Fruit fly (Drosophila melanogaster) whole organism, wandering third instar larva: ENCODE measurements around the gene x16.
A peak's percentile ranks its signal among the peaks of the same experiment; 100 is the strongest.

Experiments used
- Abd-B ChIP-seq: fragments of >200 bp; optimal IDR thresholded peaks from 2 replicates; lab custom pipeline; 2017; ENCODE audit warnings: missing biosample characterization, missing genetic modification characterization
- CG32264 ChIP-seq: fragments of 200-800 bp; sonication (Bioruptor generic); optimal IDR thresholded peaks from 2 replicates; lab custom pipeline; 2016; ENCODE audit warnings: missing biosample characterization, missing genetic modification characterization
- CrebA ChIP-seq: fragments of 200-800 bp; sonication (Bioruptor generic); optimal IDR thresholded peaks from 2 replicates; lab custom pipeline; 2016; ENCODE audit warnings: missing biosample characterization, mild to moderate bottlenecking, missing genetic modification characterization, borderline replicate concordance
- Dfd ChIP-seq: fragments of >200 bp; optimal IDR thresholded peaks from 2 replicates; lab custom pipeline; 2017; ENCODE audit warnings: missing biosample characterization, missing genetic modification characterization
- Dif ChIP-seq: fragments of 200-275, 200-300 bp; sonication (Bioruptor generic); optimal IDR thresholded peaks from 2 replicates; lab custom pipeline; 2018; ENCODE audit warnings: missing biosample characterization, missing genetic modification characterization; ENCODE audit not compliant: partially characterized antibody
- HLH106 ChIP-seq: fragments of 200-800 bp; optimal IDR thresholded peaks from 3 replicates; lab custom pipeline; 2019; ENCODE audit warnings: missing biosample characterization, mild to moderate bottlenecking, missing genetic modification characterization, moderate library complexity
- Hr83 ChIP-seq: fragments of 200-300 bp; sonication (Bioruptor generic); optimal IDR thresholded peaks from 2 replicates; lab custom pipeline; 2016; ENCODE audit warnings: missing biosample characterization, mild to moderate bottlenecking, missing genetic modification characterization, moderate library complexity; ENCODE audit not compliant: poor library complexity, severe bottlenecking
- Jra ChIP-seq: sonication (Bioruptor generic); optimal IDR thresholded peaks from 2 replicates; lab custom pipeline; 2016; ENCODE audit warnings: missing biosample characterization, missing genetic modification characterization
- Mio ChIP-seq: sonication (Bioruptor generic); optimal IDR thresholded peaks from 2 replicates; lab custom pipeline; 2016; ENCODE audit warnings: missing biosample characterization, missing genetic modification characterization
- Myc ChIP-seq: fragments of >200 bp; optimal IDR thresholded peaks from 2 replicates; lab custom pipeline; 2017
- N ChIP-seq: fragments of >200 bp; optimal IDR thresholded peaks from 2 replicates; lab custom pipeline; 2018; ENCODE audit warnings: missing biosample characterization, missing external identifiers, missing genetic modification characterization
- OdsH ChIP-seq: fragments of 200-800 bp; sonication (Bioruptor generic); optimal IDR thresholded peaks from 2 replicates; lab custom pipeline; 2016; ENCODE audit warnings: missing biosample characterization, mild to moderate bottlenecking, missing genetic modification characterization
- Rel ChIP-seq, 2 experiments: fragments of 200-800 bp; sonication (Bioruptor generic) in 1 of 2; optimal IDR thresholded peaks; 2 replicates in 1 of 2; 3 replicates in 1 of 2; lab custom pipeline; 2016 to 2019; ENCODE audit warnings: mild to moderate bottlenecking in 2 of 2, missing biosample characterization in 2 of 2, missing genetic modification characterization in 2 of 2, moderate library complexity in 1 of 2
- Sp1 ChIP-seq: fragments of 200-800 bp; sonication (Bioruptor generic); optimal IDR thresholded peaks from 3 replicates; lab custom pipeline; 2019; ENCODE audit warnings: missing biosample characterization, mild to moderate bottlenecking, missing genetic modification characterization, moderate library complexity
- Vsx2 ChIP-seq: fragments of 200-300, 225-300 bp; sonication (Bioruptor generic); optimal IDR thresholded peaks from 2 replicates; lab custom pipeline; 2018; ENCODE audit warnings: missing biosample characterization, missing genetic modification characterization; ENCODE audit not compliant: partially characterized antibody
- br ChIP-seq: fragments of 200-800 bp; sonication (Bioruptor generic); optimal IDR thresholded peaks from 2 replicates; lab custom pipeline; 2016; ENCODE audit warnings: missing biosample characterization, missing genetic modification characterization
- brk ChIP-seq: fragments of 200-800 bp; sonication (Bioruptor generic); optimal IDR thresholded peaks from 2 replicates; lab custom pipeline; 2016; ENCODE audit warnings: missing biosample characterization, mild to moderate bottlenecking, missing genetic modification characterization
- ey ChIP-seq: fragments of 200-800 bp; sonication (Bioruptor generic); optimal IDR thresholded peaks from 2 replicates; lab custom pipeline; 2016; ENCODE audit warnings: missing biosample characterization, missing genetic modification characterization
- foxo ChIP-seq, 2 experiments: fragments of 200-800 bp; sonication (Bioruptor generic); optimal IDR thresholded peaks; 2 replicates in 1 of 2; 3 replicates in 1 of 2; lab custom pipeline; 2016 to 2017; ENCODE audit warnings: missing biosample characterization in 2 of 2, missing genetic modification characterization in 2 of 2
- fru ChIP-seq: fragments of 200-800 bp; sonication (Bioruptor generic); optimal IDR thresholded peaks from 3 replicates; lab custom pipeline; 2016; ENCODE audit warnings: missing biosample characterization, mild to moderate bottlenecking, missing genetic modification characterization
- h ChIP-seq: fragments of 200-800 bp; sonication (Bioruptor generic); optimal IDR thresholded peaks from 3 replicates; lab custom pipeline; 2016; ENCODE audit warnings: missing biosample characterization, mild to moderate bottlenecking, missing genetic modification characterization
- jim ChIP-seq: fragments of 175-275, 200-325 bp; sonication (Bioruptor generic); optimal IDR thresholded peaks from 2 replicates; lab custom pipeline; 2016; ENCODE audit warnings: missing biosample characterization, mild to moderate bottlenecking, missing genetic modification characterization
- lola ChIP-seq: fragments of >200 bp; optimal IDR thresholded peaks from 2 replicates; lab custom pipeline; 2017; ENCODE audit warnings: missing biosample characterization, missing genetic modification characterization
- pan ChIP-seq: fragments of >200 bp; optimal IDR thresholded peaks from 2 replicates; lab custom pipeline; 2017
- psq ChIP-seq: fragments of 200-800 bp; sonication (Bioruptor generic); optimal IDR thresholded peaks from 3 replicates; lab custom pipeline; 2017; ENCODE audit warnings: missing biosample characterization, mild to moderate bottlenecking, missing genetic modification characterization, moderate library complexity
- rgr ChIP-seq: fragments of 200-800 bp; sonication (Bioruptor generic); optimal IDR thresholded peaks from 3 replicates; lab custom pipeline; 2016; ENCODE audit warnings: missing biosample characterization, mild to moderate bottlenecking, missing genetic modification characterization
- sage ChIP-seq: fragments of 200-800 bp; sonication (Bioruptor generic); optimal IDR thresholded peaks from 2 replicates; lab custom pipeline; 2016; ENCODE audit warnings: missing biosample characterization, mild to moderate bottlenecking, missing genetic modification characterization
- sv ChIP-seq: fragments of 200-800 bp; sonication (Bioruptor generic); optimal IDR thresholded peaks from 3 replicates; lab custom pipeline; 2016; ENCODE audit warnings: missing biosample characterization, missing genetic modification characterization
- woc ChIP-seq: sonication (Bioruptor generic); optimal IDR thresholded peaks from 2 replicates; lab custom pipeline; 2016; ENCODE audit warnings: missing biosample characterization, mild to moderate bottlenecking, missing genetic modification characterization

x16 gene

DNA sequence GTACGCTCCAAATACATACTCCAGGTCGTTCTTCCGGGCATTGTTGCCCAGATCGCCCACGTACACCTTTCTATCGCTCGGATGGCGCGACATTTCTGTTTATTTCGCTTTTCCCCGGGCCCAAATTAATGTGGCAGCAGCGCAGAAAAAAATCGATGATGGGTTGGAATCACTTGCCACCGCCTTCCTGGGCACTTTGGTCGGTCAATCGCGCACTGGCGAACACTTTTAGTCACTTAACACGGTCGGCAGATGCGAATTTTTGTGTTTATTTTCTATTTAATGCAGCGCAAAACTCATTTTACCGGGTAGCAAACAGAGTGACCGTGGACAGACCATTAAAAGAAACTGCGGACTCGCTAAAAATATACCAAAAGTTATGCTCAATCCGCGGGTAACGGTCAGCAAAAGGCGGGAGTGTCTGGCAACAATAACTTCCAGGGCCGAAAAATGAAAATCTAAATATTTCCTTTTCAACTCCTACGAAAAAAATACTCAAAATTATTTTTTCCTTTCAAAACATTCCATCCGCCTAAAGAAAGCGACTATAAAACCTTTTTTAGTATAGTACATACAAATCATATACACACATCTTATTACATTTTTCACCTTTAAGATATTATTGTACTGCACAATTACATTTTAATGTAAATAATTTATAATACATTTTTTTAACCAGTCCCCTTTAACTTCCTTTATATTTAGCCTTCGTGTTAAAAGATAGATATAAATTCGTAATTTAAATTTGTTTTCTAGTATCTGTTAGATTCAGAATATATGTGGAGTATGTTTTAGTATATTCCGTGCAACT is at the start of gene x16:
x16 (minus strand) TSS at position 361 of the 811 bp plus-strand sequence.
- TF ChIP-seq Myc (lab: Kevin White, UChicago), result peak; percentile 14
- TF ChIP-seq Dfd (GFP tag; lab: Kevin White, UChicago), result no peak
- peak; percentile 9 for TF ChIP-seq rgr (GFP tag; lab: Kevin White, UChicago)

- TF ChIP-seq rgr (GFP tag; lab: Kevin White, UChicago) (peak; percentile 56), OdsH (GFP tag; lab: Kevin White, UChicago) (peak; percentile 44), Rel (GFP tag; optimal IDR thresholded peaks at IDR 0.05; lab: Kevin White, UChicago) (no peak), Rel (tag; optimal IDR thresholded peaks at IDR 0.05; lab: Kevin White, UChicago) (no peak), CG32264 (GFP tag; lab: Kevin White, UChicago) (peak; percentile 7), h (peak; percentile 76), fru (GFP tag; lab: Kevin White, UChicago) (peak; percentile 53), sv (GFP tag; lab: Kevin White, UChicago) (peak; percentile 13), jim (GFP tag; lab: Kevin White, UChicago) (no peak), CrebA (GFP tag; lab: Kevin White, UChicago) (no peak), foxo (GFP tag; optimal IDR thresholded peaks at IDR 0.05; lab: Kevin White, UChicago) (peak in 1 of 2 experiments; percentile 47), psq (GFP tag; lab: Kevin White, UChicago) (peak; percentile 11), Sp1 (GFP tag; lab: Kevin White, UChicago) (peak; percentile 32), ey (peak; percentile 23), Hr83 (GFP tag; lab: Kevin White, UChicago) (peak; percentile 39), woc (GFP tag; lab: Kevin White, UChicago) (peak; percentile 82)
These were observed 48.1 kb upstream of the x16 start for dm6 chr2L:6968013-6968517.

DNA sequence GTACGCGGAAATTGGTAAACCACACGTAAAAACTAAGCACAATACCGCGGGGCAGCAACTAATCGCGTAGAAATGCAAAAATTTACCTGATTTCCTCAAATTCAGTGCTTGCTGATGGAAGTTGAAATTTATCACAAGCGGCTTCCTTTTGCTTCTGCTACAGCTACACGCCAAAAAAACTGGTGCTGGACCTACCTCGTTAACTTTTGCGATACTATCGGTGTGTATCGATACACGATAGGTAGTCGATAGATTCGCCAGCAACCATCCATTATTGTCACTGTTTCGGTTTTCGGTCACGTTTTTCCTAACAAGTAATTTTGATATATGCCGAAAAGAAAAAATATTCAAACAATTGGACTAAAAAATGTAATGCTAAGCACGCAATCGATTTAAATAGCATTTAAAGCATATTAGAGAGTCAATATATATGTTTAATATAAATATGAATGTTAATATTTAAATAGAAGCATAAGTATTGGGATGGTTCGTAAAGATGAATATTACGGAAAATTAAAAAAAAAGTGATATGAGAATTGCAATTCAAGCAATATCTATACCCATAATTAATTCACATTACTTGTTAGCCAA is 47.5 kb upstream of the x16 start, which contains the start of gene Sumo:
Sumo (minus strand) TSS at position 223 of the 591 bp plus-strand sequence.
- TF ChIP-seq lola (GFP tag; lab: Kevin White, UChicago) (no peak), Mio (GFP tag; lab: Kevin White, UChicago) (no peak), Hr83 (GFP tag; lab: Kevin White, UChicago) (peak; percentile 94), sage (GFP tag; lab: Kevin White, UChicago) (no peak), Rel (GFP tag; optimal IDR thresholded peaks at IDR 0.05; lab: Kevin White, UChicago) (no peak), Rel (tag; optimal IDR thresholded peaks at IDR 0.05; lab: Kevin White, UChicago) (peak; percentile 13), woc (GFP tag; lab: Kevin White, UChicago) (peak; percentile 47), Sp1 (GFP tag; lab: Kevin White, UChicago) (peak; percentile 21), rgr (GFP tag; lab: Kevin White, UChicago) (peak; percentile 22), HLH106 (tag; lab: Kevin White, UChicago) (peak; percentile 11), Jra (GFP tag; lab: Kevin White, UChicago) (peak; percentile 62)

DNA sequence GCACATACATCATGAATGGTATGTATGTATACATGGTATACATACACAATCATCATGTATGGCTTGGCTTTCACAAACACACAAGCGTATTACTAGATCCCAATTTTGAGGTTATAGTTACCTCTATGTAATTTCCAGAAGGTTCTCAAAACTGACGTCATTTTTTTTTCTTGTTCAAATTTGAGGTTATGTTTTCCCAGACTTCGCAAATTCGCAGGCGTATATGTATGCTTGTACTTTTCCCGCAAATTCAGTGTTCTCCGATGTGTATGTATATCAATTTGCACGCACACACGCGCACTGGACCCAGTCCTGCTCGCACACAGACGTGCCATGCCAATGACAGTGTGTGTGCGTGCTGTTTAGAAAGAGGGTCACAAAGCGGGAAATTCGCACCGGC is 46.3 kb upstream of the x16 start:
- no peak for TF ChIP-seq woc (GFP tag; lab: Kevin White, UChicago)
- TF ChIP-seq Mio (GFP tag; lab: Kevin White, UChicago), result no peak
- TF ChIP-seq CrebA (GFP tag; lab: Kevin White, UChicago), result no peak
- TF ChIP-seq lola (GFP tag; lab: Kevin White, UChicago), result no peak
- peak; percentile 17 for TF ChIP-seq Sp1 (GFP tag; lab: Kevin White, UChicago)
- TF ChIP-seq Abd-B, result no peak
- TF ChIP-seq Rel (GFP tag; optimal IDR thresholded peaks at IDR 0.05; lab: Kevin White, UChicago), result no peak
- TF ChIP-seq Rel (tag; optimal IDR thresholded peaks at IDR 0.05; lab: Kevin White, UChicago), result peak; percentile 37
- peak; percentile 3 for TF ChIP-seq HLH106 (tag; lab: Kevin White, UChicago)
- peak; percentile 11 for TF ChIP-seq psq (GFP tag; lab: Kevin White, UChicago)
- peak; percentile 31 for TF ChIP-seq N (GFP tag; lab: Kevin White, UChicago)
- TF ChIP-seq, all 38 proteins: peak for 5

DNA sequence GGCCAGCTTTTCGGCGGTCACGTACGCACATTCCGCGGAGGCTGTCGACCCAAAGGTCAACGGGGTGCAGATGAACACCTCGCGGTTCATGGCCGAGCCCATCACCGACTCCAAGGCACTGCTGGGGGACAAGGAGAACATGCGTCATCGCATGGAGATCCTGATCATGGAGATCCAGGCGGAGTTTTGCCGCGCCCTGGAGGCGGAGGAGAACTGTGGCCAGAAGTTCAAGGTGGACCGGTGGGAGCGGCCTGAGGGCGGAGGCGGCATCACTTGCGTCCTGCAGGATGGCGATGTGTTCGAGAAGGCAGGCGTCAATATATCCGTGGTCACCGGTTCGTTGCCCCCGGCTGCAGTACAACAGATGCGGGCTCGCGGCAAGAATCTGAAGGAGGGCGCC is 44.6 kb upstream of the x16 start:
- TF ChIP-seq br (GFP tag; lab: Kevin White, UChicago) (no peak), rgr (GFP tag; lab: Kevin White, UChicago) (no peak), Vsx2 (GFP tag; lab: Kevin White, UChicago) (no peak), pan (lab: Kevin White, UChicago) (no peak), sv (GFP tag; lab: Kevin White, UChicago) (no peak), Dif (GFP tag; lab: Kevin White, UChicago) (no peak), Rel (GFP tag; optimal IDR thresholded peaks at IDR 0.05; lab: Kevin White, UChicago) (no peak), Rel (tag; optimal IDR thresholded peaks at IDR 0.05; lab: Kevin White, UChicago) (no peak), Dfd (GFP tag; lab: Kevin White, UChicago) (no peak), ey (no peak), brk (no peak)
